Fruit fly (Drosophila melanogaster): ENCODE results near the gene CG1640.

DNA sequence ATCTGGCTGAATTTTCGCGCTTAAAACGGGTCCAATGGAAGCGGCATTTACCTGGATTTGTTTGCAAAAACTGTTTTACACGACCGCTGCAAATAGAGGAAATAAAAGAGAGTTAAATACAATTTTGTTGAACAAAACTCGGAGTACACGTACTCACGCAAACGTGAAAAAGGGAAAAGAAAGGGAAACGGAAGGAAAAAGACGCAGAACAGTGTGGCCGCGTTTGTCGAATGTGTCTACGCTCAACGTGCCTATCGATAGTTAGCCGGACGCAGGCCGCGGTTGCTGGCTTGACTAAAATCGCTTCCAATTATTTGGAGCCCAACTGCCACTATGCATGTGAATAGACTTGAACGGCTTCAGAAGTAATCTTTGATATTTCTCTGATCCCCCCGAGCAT, 33.0 kb upstream of the CG1640 start, which contains the start of gene RpS15Aa:
- TF ChIP-seq achi (GFP tag; optimal IDR thresholded peaks at IDR 0.05) (peak; percentile 37), Eip93F (GFP tag; optimal IDR thresholded peaks at IDR 0.05) (no peak), CG4318 (GFP tag; optimal IDR thresholded peaks at IDR 0.05) (no peak), Hr39 (GFP tag; optimal IDR thresholded peaks at IDR 0.05) (peak; percentile 65), Eip75B (GFP tag; optimal IDR thresholded peaks at IDR 0.05) (peak; percentile 10), pdm3 (GFP tag; optimal IDR thresholded peaks at IDR 0.05) (peak; percentile 26), CG6276 (GFP tag; optimal IDR thresholded peaks at IDR 0.05) (no peak), CG11294 (GFP tag; IDR thresholded peaks at IDR 0.05) (no peak), Ets21C (GFP tag; optimal IDR thresholded peaks at IDR 0.05) (peak; percentile 36), CG1621 (tag; optimal IDR thresholded peaks at IDR 0.05) (peak; percentile 56), fd59A (GFP tag; optimal IDR thresholded peaks at IDR 0.05) (peak; percentile 7)
